2 worm cellular contexts compared by ENCODE assay signal in genomic region chrII:8156845-8157373, ce11.
TF ChIP-seq lines count a peak whose summit lies in the region.

tub-1 (minus strand) TSS chrII:8156945.
tmem-138 (plus strand) TSS chrII:8157323.

TF ChIP-seq in whole organism, L1 larva, 84 proteins besides CTCF, POLR2A, EP300 and RAD21:
- no peak for TF ChIP-seq unc-30 (tag; optimal IDR thresholded peaks at IDR 0.05; lab: Kevin White, UChicago)
- no peak for TF ChIP-seq xbp-1 (tag; optimal IDR thresholded peaks at IDR 0.05; lab: Kevin White, UChicago)
- TF ChIP-seq lin-39 (tag; optimal IDR thresholded peaks at IDR 0.05; lab: Kevin White, UChicago), result no peak
- peak; percentile 42 for TF ChIP-seq dsc-1 (tag; optimal IDR thresholded peaks at IDR 0.05; lab: Kevin White, UChicago)
- TF ChIP-seq nhr-84 (tag; optimal IDR thresholded peaks at IDR 0.05; lab: Kevin White, UChicago), result no peak
- TF ChIP-seq efl-1 (optimal IDR thresholded peaks at IDR 0.05; lab: Kevin White, UChicago), result no peak
- TF ChIP-seq efl-1 (GFP tag; optimal IDR thresholded peaks at IDR 0.05 in 1 of 2; lab: Kevin White, UChicago), result no peak
- TF ChIP-seq nhr-47 (tag; optimal IDR thresholded peaks at IDR 0.05; lab: Kevin White, UChicago), result no peak
- TF ChIP-seq sptf-1 (tag; optimal IDR thresholded peaks at IDR 0.05; lab: Kevin White, UChicago), result no peak
- TF ChIP-seq fkh-8 (tag; optimal IDR thresholded peaks at IDR 0.05; lab: Kevin White, UChicago), result peak; percentile 70
- TF ChIP-seq pag-3 (tag; optimal IDR thresholded peaks at IDR 0.05; lab: Kevin White, UChicago; ENCODE audit: borderline replicate concordance, insufficient read depth), result no peak
- TF ChIP-seq ceh-63 (GFP tag; optimal IDR thresholded peaks at IDR 0.05; lab: Kevin White, UChicago), result no peak
- no peak for TF ChIP-seq elt-2 (tag; optimal IDR thresholded peaks at IDR 0.05; lab: Kevin White, UChicago)
- no peak for TF ChIP-seq lin-13 (GFP tag; optimal IDR thresholded peaks at IDR 0.05; lab: Kevin White, UChicago)
- TF ChIP-seq swsn-7 (tag; optimal IDR thresholded peaks at IDR 0.05; lab: Kevin White, UChicago), result no peak

TF ChIP-seq in whole organism, L3 larva, 47 proteins besides CTCF, POLR2A, EP300 and RAD21:
- TF ChIP-seq nhr-11 (tag; optimal IDR thresholded peaks at IDR 0.05; lab: Kevin White, UChicago), result peak; percentile 44
- no peak for TF ChIP-seq pha-4 (tag; optimal IDR thresholded peaks at IDR 0.05; lab: Kevin White, UChicago)

Comparison
In these comparisons a context has a peak if more than half of its experiments do, and no peak if none do; other contexts are left out.
1. Of the 26 proteins assayed by ChIP-seq in both whole organism, L1 larva and whole organism, L3 larva: peak only in whole organism, L1 larva: none; only in whole organism, L3 larva: nhr-11; in both: none; in neither: 25.